Fruit fly (Drosophila melanogaster) S2 (cell line): Measurements from ENCODE around the gene CG14883.

Source experiments
- CG8478 ChIP-seq: fragments of >200 bp; optimal IDR thresholded peaks from 2 replicates; lab custom pipeline; 2018
- CTCF ChIP-seq, 2 experiments: fragments of >200 bp; optimal IDR thresholded peaks; 2 replicates each; lab custom pipeline; 2018

DNA sequence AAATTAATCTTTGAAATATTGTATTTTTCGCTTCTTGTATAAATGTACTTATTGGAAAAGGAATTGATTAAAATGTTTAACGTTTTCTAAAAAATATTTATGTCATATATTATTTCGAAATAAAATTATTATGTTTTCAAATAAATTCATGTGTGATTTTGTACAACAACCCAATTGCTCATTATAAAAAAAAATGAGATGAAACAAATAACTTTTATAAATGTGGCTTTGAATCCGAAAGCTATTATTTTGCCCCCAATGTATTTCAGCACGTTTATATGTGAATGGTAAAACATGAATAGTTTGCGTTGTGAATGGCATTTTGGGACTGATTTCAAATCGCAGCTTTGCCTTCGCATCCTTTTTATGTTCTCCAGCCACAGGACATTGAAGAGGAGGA is 21.3 kb upstream of the CG14883 start, which contains the start of gene CG14881:
- TF ChIP-seq CTCF (optimal IDR thresholded peaks at IDR 0.05; lab: Kevin White, UChicago) (no peak), CG8478 (lab: Kevin White, UChicago) (no peak)
